Fruit fly (Drosophila melanogaster) whole organism, wandering third instar larva: ENCODE results near the gene Cyp9f2.

Experiments used
- CG32264 ChIP-seq: fragments of 200-800 bp; sonication (Bioruptor generic); optimal IDR thresholded peaks from 2 replicates; lab custom pipeline; 2016; ENCODE audit warnings: missing biosample characterization, missing genetic modification characterization
- CG9705 ChIP-seq: fragments of 200-800 bp; sonication (Bioruptor generic); optimal IDR thresholded peaks from 2 replicates; lab custom pipeline; 2018; ENCODE audit warnings: missing biosample characterization, mild to moderate bottlenecking, missing genetic modification characterization
- GATAd ChIP-seq: sonication (Bioruptor generic); optimal IDR thresholded peaks from 2 replicates; lab custom pipeline; 2016; ENCODE audit warnings: missing biosample characterization, missing genetic modification characterization
- HLH106 ChIP-seq: fragments of 200-800 bp; optimal IDR thresholded peaks from 3 replicates; lab custom pipeline; 2019; ENCODE audit warnings: missing biosample characterization, mild to moderate bottlenecking, missing genetic modification characterization, moderate library complexity
- Hnf4 ChIP-seq: fragments of 200-800 bp; sonication (Bioruptor generic); optimal IDR thresholded peaks from 2 replicates; lab custom pipeline; 2016; ENCODE audit warnings: missing biosample characterization, mild to moderate bottlenecking, missing genetic modification characterization
- Hr78 ChIP-seq: fragments of >200 bp; optimal IDR thresholded peaks from 2 replicates; lab custom pipeline; 2017; ENCODE audit warnings: missing biosample characterization, missing genetic modification characterization
- Hr83 ChIP-seq: fragments of 200-300 bp; sonication (Bioruptor generic); optimal IDR thresholded peaks from 2 replicates; lab custom pipeline; 2016; ENCODE audit warnings: missing biosample characterization, mild to moderate bottlenecking, missing genetic modification characterization, moderate library complexity; ENCODE audit not compliant: poor library complexity, severe bottlenecking
- Jra ChIP-seq: sonication (Bioruptor generic); optimal IDR thresholded peaks from 2 replicates; lab custom pipeline; 2016; ENCODE audit warnings: missing biosample characterization, missing genetic modification characterization
- Myc ChIP-seq: fragments of >200 bp; optimal IDR thresholded peaks from 2 replicates; lab custom pipeline; 2017
- N ChIP-seq: fragments of >200 bp; optimal IDR thresholded peaks from 2 replicates; lab custom pipeline; 2018; ENCODE audit warnings: missing biosample characterization, missing external identifiers, missing genetic modification characterization
- OdsH ChIP-seq: fragments of 200-800 bp; sonication (Bioruptor generic); optimal IDR thresholded peaks from 2 replicates; lab custom pipeline; 2016; ENCODE audit warnings: missing biosample characterization, mild to moderate bottlenecking, missing genetic modification characterization
- Rel ChIP-seq, 2 experiments: fragments of 200-800 bp; sonication (Bioruptor generic) in 1 of 2; optimal IDR thresholded peaks; 2 replicates in 1 of 2; 3 replicates in 1 of 2; lab custom pipeline; 2016 to 2019; ENCODE audit warnings: mild to moderate bottlenecking in 2 of 2, missing biosample characterization in 2 of 2, missing genetic modification characterization in 2 of 2, moderate library complexity in 1 of 2
- Sp1 ChIP-seq: fragments of 200-800 bp; sonication (Bioruptor generic); optimal IDR thresholded peaks from 3 replicates; lab custom pipeline; 2019; ENCODE audit warnings: missing biosample characterization, mild to moderate bottlenecking, missing genetic modification characterization, moderate library complexity
- Vsx2 ChIP-seq: fragments of 200-300, 225-300 bp; sonication (Bioruptor generic); optimal IDR thresholded peaks from 2 replicates; lab custom pipeline; 2018; ENCODE audit warnings: missing biosample characterization, missing genetic modification characterization; ENCODE audit not compliant: partially characterized antibody
- dmrt93B ChIP-seq: fragments of 200-800 bp; sonication (Bioruptor generic); optimal IDR thresholded peaks from 2 replicates; lab custom pipeline; 2018; ENCODE audit warnings: missing biosample characterization, mild to moderate bottlenecking, missing genetic modification characterization
- dsf ChIP-seq: sonication (Bioruptor generic); optimal IDR thresholded peaks from 2 replicates; lab custom pipeline; 2016; ENCODE audit warnings: missing biosample characterization, missing genetic modification characterization, borderline replicate concordance
- ey ChIP-seq: fragments of 200-800 bp; sonication (Bioruptor generic); optimal IDR thresholded peaks from 2 replicates; lab custom pipeline; 2016; ENCODE audit warnings: missing biosample characterization, missing genetic modification characterization
- foxo ChIP-seq, 2 experiments: fragments of 200-800 bp; sonication (Bioruptor generic); optimal IDR thresholded peaks; 2 replicates in 1 of 2; 3 replicates in 1 of 2; lab custom pipeline; 2016 to 2017; ENCODE audit warnings: missing biosample characterization in 2 of 2, missing genetic modification characterization in 2 of 2
- fru ChIP-seq: fragments of 200-800 bp; sonication (Bioruptor generic); optimal IDR thresholded peaks from 3 replicates; lab custom pipeline; 2016; ENCODE audit warnings: missing biosample characterization, mild to moderate bottlenecking, missing genetic modification characterization
- lola ChIP-seq: fragments of >200 bp; optimal IDR thresholded peaks from 2 replicates; lab custom pipeline; 2017; ENCODE audit warnings: missing biosample characterization, missing genetic modification characterization
- pan ChIP-seq: fragments of >200 bp; optimal IDR thresholded peaks from 2 replicates; lab custom pipeline; 2017
- psq ChIP-seq: fragments of 200-800 bp; sonication (Bioruptor generic); optimal IDR thresholded peaks from 3 replicates; lab custom pipeline; 2017; ENCODE audit warnings: missing biosample characterization, mild to moderate bottlenecking, missing genetic modification characterization, moderate library complexity
- rgr ChIP-seq: fragments of 200-800 bp; sonication (Bioruptor generic); optimal IDR thresholded peaks from 3 replicates; lab custom pipeline; 2016; ENCODE audit warnings: missing biosample characterization, mild to moderate bottlenecking, missing genetic modification characterization
- sage ChIP-seq: fragments of 200-800 bp; sonication (Bioruptor generic); optimal IDR thresholded peaks from 2 replicates; lab custom pipeline; 2016; ENCODE audit warnings: missing biosample characterization, mild to moderate bottlenecking, missing genetic modification characterization
- sv ChIP-seq: fragments of 200-800 bp; sonication (Bioruptor generic); optimal IDR thresholded peaks from 3 replicates; lab custom pipeline; 2016; ENCODE audit warnings: missing biosample characterization, missing genetic modification characterization
- tai ChIP-seq: sonication (Bioruptor generic); optimal IDR thresholded peaks from 2 replicates; lab custom pipeline; 2016; ENCODE audit warnings: missing biosample characterization, missing genetic modification characterization
- usp ChIP-seq: fragments of >200 bp; optimal IDR thresholded peaks from 2 replicates; lab custom pipeline; 2017; ENCODE audit warnings: missing biosample characterization, missing genetic modification characterization
- woc ChIP-seq: sonication (Bioruptor generic); optimal IDR thresholded peaks from 2 replicates; lab custom pipeline; 2016; ENCODE audit warnings: missing biosample characterization, mild to moderate bottlenecking, missing genetic modification characterization

Gene Cyp9f2

DNA sequence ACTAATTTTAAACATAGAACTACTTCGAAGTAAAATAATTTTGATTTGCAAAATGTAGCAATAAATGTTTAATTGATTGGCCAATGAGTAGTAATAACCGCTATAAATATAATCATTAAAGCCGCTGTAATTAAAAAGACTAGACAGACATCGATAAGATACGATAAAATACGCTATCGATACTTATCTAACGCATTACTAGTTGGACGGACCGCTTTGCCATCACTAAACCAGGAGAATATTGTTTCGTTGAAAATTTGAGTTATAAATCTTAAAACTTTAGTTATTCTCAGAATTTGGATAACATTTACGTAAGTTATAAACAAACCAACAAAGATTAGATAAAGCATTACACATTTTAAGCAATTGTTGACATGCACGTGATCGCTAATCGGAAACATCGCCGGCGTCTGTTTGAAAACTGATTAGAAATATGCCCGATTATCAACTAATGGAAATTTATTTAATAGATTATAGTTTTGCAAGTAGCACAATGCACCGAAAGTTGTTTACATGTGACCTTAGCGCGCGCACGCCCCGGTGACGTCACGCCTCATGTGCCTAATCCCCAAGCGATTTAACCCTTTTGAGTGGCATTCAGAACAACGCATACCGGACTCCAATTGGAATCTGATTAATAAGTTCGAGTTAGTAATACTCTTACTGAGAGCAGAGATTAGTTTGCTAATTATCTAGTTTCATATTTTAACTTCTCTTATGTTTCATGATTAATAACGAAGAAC is 33.7 kb upstream of the Cyp9f2 start, which contains the start of gene Desat1:
Gene Desat1, plus strand, starts transcription at position 200 of the 743 bp plus-strand sequence.
- peak; percentile 34 for TF ChIP-seq Jra (GFP tag; lab: Kevin White, UChicago)
- TF ChIP-seq CG32264 (GFP tag; lab: Kevin White, UChicago) = no peak
- TF ChIP-seq ey (GFP tag; lab: Kevin White, UChicago) = no peak
- TF ChIP-seq Hnf4 (GFP tag; lab: Kevin White, UChicago) = no peak
- TF ChIP-seq woc (GFP tag; lab: Kevin White, UChicago) = peak; percentile 32
- peak; percentile 34 for TF ChIP-seq dsf (GFP tag; lab: Kevin White, UChicago)
- no peak for TF ChIP-seq rgr (GFP tag; lab: Kevin White, UChicago)
- no peak for TF ChIP-seq Hr78 (GFP tag; lab: Kevin White, UChicago)
- TF ChIP-seq Hr83 (GFP tag; lab: Kevin White, UChicago) = no peak
- no peak for TF ChIP-seq N (GFP tag; lab: Kevin White, UChicago)

DNA sequence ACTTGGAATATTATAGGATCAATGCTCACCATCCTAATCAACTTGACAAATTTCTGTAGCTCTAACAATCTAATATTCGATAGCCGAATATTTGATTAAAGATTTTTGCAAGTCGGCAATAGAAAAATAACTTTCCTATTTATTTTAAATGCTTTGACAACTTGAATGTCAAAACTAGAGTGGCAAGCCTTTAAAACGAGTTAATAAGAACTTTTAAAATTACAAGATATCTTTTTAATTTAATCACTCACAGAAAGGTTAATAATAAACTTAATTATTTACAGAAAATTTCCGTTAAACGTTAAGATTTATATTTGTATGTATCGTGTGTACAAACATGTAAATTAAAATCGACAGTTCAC is 33.2 kb upstream of the Cyp9f2 start, which contains the start of the genes CG17207 and CG46427:
Gene CG17207, minus strand, starts transcription at position 101 of the 362 bp plus-strand sequence.
Gene CG46427, minus strand, starts transcription at position 101 of the 362 bp plus-strand sequence.
- TF ChIP-seq tai (no peak), rgr (GFP tag; lab: Kevin White, UChicago) (no peak), usp (no peak), Vsx2 (no peak), CG32264 (GFP tag; lab: Kevin White, UChicago) (no peak)

DNA sequence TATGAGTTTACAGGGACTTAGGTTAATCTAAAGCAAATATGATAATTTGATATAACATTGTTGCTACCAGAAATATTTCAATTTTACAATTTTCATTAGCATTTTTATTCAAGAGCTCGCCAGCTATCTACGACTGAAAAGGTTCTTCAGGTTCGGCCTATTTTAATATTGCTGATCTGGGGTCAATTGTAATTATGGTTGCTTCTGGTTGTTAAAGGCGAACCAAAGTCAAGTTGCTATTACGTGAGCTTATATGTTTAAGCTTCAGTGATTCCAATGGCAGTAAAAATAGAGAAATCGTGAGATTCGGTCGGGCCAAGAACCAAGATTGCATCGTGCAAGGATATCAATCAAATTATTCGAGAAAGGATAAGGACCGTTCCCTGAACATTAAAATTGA is 30.1 kb upstream of the Cyp9f2 start, which contains the start of gene Desat2:
Gene Desat2, plus strand, starts transcription at position 301 of the 400 bp plus-strand sequence.
- no peak for TF ChIP-seq woc (GFP tag; lab: Kevin White, UChicago)
- TF ChIP-seq sage (GFP tag; lab: Kevin White, UChicago) = no peak
- TF ChIP-seq foxo (GFP tag; optimal IDR thresholded peaks at IDR 0.05; lab: Kevin White, UChicago) = no peak
- TF ChIP-seq GATAd (GFP tag; lab: Kevin White, UChicago) = no peak
- no peak for TF ChIP-seq ey (GFP tag; lab: Kevin White, UChicago)
- no peak for TF ChIP-seq pan (lab: Kevin White, UChicago)
- no peak for TF ChIP-seq dsf (GFP tag; lab: Kevin White, UChicago)
- TF ChIP-seq Hnf4 (GFP tag; lab: Kevin White, UChicago) = no peak
- no peak for TF ChIP-seq Hr83 (GFP tag; lab: Kevin White, UChicago)
- no peak for TF ChIP-seq sv (GFP tag; lab: Kevin White, UChicago)
- no peak for TF ChIP-seq Hr78 (GFP tag; lab: Kevin White, UChicago)
- TF ChIP-seq dmrt93B (GFP tag; lab: Kevin White, UChicago) = no peak
- no peak for TF ChIP-seq tai
- no peak for TF ChIP-seq lola
- no peak for TF ChIP-seq psq (GFP tag; lab: Kevin White, UChicago)
- TF ChIP-seq CG9705 (GFP tag; lab: Kevin White, UChicago) = no peak
- TF ChIP-seq Jra (GFP tag; lab: Kevin White, UChicago) = no peak
- TF ChIP-seq rgr (GFP tag; lab: Kevin White, UChicago) = no peak
- TF ChIP-seq fru (GFP tag; lab: Kevin White, UChicago) = no peak
- no peak for TF ChIP-seq Vsx2

DNA sequence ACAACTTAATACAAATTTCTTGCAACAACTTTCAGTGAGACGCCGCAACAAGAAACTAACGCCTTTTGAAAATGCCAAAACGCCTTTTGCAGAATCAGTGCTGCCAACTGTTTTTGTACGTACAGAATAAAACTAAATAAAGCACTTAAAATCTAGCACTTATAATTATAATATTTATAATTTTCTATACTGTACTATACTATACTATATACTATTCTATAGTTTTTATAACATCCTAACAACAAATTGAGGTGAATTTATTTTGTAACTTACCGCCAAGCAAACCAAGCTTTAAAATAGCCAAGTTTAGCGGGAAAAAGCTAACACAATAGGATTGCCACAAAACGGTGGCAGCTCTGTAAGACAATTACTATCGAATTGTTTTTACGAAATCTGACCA is 27.9 kb upstream of the Cyp9f2 start, which contains the start of the genes Aos1 and Srlp:
Gene Aos1, minus strand, starts transcription at position 59 of the 400 bp plus-strand sequence.
Gene Srlp, plus strand, starts transcription at position 335 of the 400 bp plus-strand sequence.
- TF ChIP-seq OdsH (GFP tag; lab: Kevin White, UChicago) (peak; percentile 32), Rel (GFP tag; optimal IDR thresholded peaks at IDR 0.05; lab: Kevin White, UChicago) (no peak), Rel (tag; optimal IDR thresholded peaks at IDR 0.05; lab: Kevin White, UChicago) (peak; percentile 70), CG9705 (GFP tag; lab: Kevin White, UChicago) (peak; percentile 56), Myc (lab: Kevin White, UChicago) (peak; percentile 95), pan (lab: Kevin White, UChicago) (no peak), psq (GFP tag; lab: Kevin White, UChicago) (peak; percentile 46), Hr83 (GFP tag; lab: Kevin White, UChicago) (no peak), foxo (GFP tag; optimal IDR thresholded peaks at IDR 0.05; lab: Kevin White, UChicago) (peak in 1 of 2 experiments; percentile 60), Sp1 (GFP tag; lab: Kevin White, UChicago) (peak; percentile 68), dmrt93B (GFP tag; lab: Kevin White, UChicago) (no peak), HLH106 (tag; lab: Kevin White, UChicago) (peak; percentile 74), rgr (GFP tag; lab: Kevin White, UChicago) (peak; percentile 18)
